Comparison of ENCODE assay signal across 1 fruit fly cellular context in the genomic region with DNA sequence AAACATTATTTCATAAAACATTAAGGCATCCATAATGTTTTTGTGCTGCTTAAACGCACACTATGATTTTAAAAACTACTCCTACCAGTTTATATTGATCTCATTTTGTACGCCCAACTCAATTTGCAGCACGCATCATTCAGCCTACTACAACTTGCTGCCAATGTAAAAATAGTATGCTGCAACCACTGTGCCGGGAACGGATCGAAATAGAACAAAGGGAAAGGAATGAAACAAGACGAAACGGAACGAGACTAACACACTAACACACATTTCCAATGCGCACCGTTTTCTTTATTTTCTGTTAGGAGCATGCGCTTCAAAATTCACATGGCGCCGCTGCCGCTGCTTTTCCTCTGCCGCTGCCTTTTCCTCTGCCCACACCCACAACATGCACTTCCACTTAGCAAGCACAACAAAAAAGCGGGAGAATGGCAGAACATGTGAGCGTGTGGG.
TF ChIP-seq lines count a peak whose summit lies in the region.

No protein-coding gene starts in this region.

TF ChIP-seq in whole organism, embryonic, 481 proteins besides CTCF, POLR2A, EP300 and RAD21 (continued from another document):
- no peak for TF ChIP-seq Hr39 (optimal IDR thresholded peaks at IDR 0.05; lab: Kevin White, UChicago)
- no peak for TF ChIP-seq Hmx (GFP tag; optimal IDR thresholded peaks at IDR 0.05; lab: Kevin White, UChicago)
- TF ChIP-seq Meics (GFP tag; optimal IDR thresholded peaks at IDR 0.05; lab: Kevin White, UChicago) = peak; percentile 41
- TF ChIP-seq ind (GFP tag; optimal IDR thresholded peaks at IDR 0.05; lab: Kevin White, UChicago) = peak; percentile 24
- TF ChIP-seq CG18476 (GFP tag; optimal IDR thresholded peaks at IDR 0.05; lab: Kevin White, UChicago) = peak; percentile 9
- TF ChIP-seq maf-S (GFP tag; optimal IDR thresholded peaks at IDR 0.05; lab: Kevin White, UChicago) = peak; percentile 38
- TF ChIP-seq CG12659 (GFP tag; optimal IDR thresholded peaks at IDR 0.05; lab: Kevin White, UChicago) = peak; percentile 34
- no peak for TF ChIP-seq zen2 (GFP tag; IDR thresholded peaks at IDR 0.05; lab: Robert Waterston, UW; ENCODE audit: partially characterized antibody)
- TF ChIP-seq Rx (GFP tag; IDR thresholded peaks at IDR 0.05; lab: Robert Waterston, UW) = peak; percentile 45; the same call in 1 of the 2 replicates
- no peak for TF ChIP-seq Lim3 (GFP tag; IDR thresholded peaks at IDR 0.05; lab: Robert Waterston, UW)
- TF ChIP-seq Adf1 (GFP tag; IDR thresholded peaks at IDR 0.05; lab: Robert Waterston, UW) = peak; percentile 88
- no peak for TF ChIP-seq CG7745 (tag; optimal IDR thresholded peaks at IDR 0.05; lab: Kevin White, UChicago)
- TF ChIP-seq fd64A (GFP tag; optimal IDR thresholded peaks at IDR 0.05; lab: Kevin White, UChicago) = no peak
- no peak for TF ChIP-seq B-H1 (GFP tag; IDR thresholded peaks at IDR 0.05; lab: Robert Waterston, UW)
- peak; percentile 1 for TF ChIP-seq CG12391 (tag; optimal IDR thresholded peaks at IDR 0.05; lab: Kevin White, UChicago)
- 0 out of 2 replicates have a peak, but pooled peaks have one; percentile 17 for TF ChIP-seq CG6272 (GFP tag; IDR thresholded peaks at IDR 0.05; lab: Robert Waterston, UW)
- peak; percentile 39 for TF ChIP-seq Antp (GFP tag; optimal IDR thresholded peaks at IDR 0.05; lab: Kevin White, UChicago)
- peak; percentile 33; the same call in 1 of the 2 replicates for TF ChIP-seq CG14441 (GFP tag; IDR thresholded peaks at IDR 0.05; lab: Robert Waterston, UW)
- no peak for TF ChIP-seq CG3838 (GFP tag; optimal IDR thresholded peaks at IDR 0.05; lab: Kevin White, UChicago)
- TF ChIP-seq Oli (tag; optimal IDR thresholded peaks at IDR 0.05; lab: Kevin White, UChicago) = peak; percentile 33
- TF ChIP-seq sens (GFP tag; lab: Kevin White, UChicago) = peak; percentile 33
- peak; percentile 7 for TF ChIP-seq CG4424 (GFP tag; optimal IDR thresholded peaks at IDR 0.05; lab: Kevin White, UChicago)
- peak; percentile 33 for TF ChIP-seq dmrt99B (tag; optimal IDR thresholded peaks at IDR 0.05; lab: Kevin White, UChicago)
- peak; percentile 16 for TF ChIP-seq NK7.1 (GFP tag; optimal IDR thresholded peaks at IDR 0.05; lab: Kevin White, UChicago)
- no peak for TF ChIP-seq dmrt11E (tag; optimal IDR thresholded peaks at IDR 0.05; lab: Kevin White, UChicago)
- TF ChIP-seq Oaz (GFP tag; IDR thresholded peaks at IDR 0.05; lab: Robert Waterston, UW) = no peak; the same call in 1 of the 2 replicates
- TF ChIP-seq HHEX (GFP tag; optimal IDR thresholded peaks at IDR 0.05; lab: Kevin White, UChicago) = peak; percentile 10
- no peak for TF ChIP-seq crp (GFP tag; optimal IDR thresholded peaks at IDR 0.05; lab: Kevin White, UChicago)
- TF ChIP-seq Nf-YB (GFP tag; optimal IDR thresholded peaks at IDR 0.05; lab: Kevin White, UChicago) = no peak
- no peak for TF ChIP-seq p53 (GFP tag; optimal IDR thresholded peaks at IDR 0.05; lab: Kevin White, UChicago)
- peak; percentile 61 for TF ChIP-seq CG9932 (GFP tag; IDR thresholded peaks at IDR 0.05; lab: Robert Waterston, UW)
- no peak for TF ChIP-seq inv (GFP tag; IDR thresholded peaks at IDR 0.05; lab: Robert Waterston, UW; ENCODE audit: partially characterized antibody)
- peak; percentile 43 for TF ChIP-seq Xbp1 (GFP tag; optimal IDR thresholded peaks at IDR 0.05; lab: Kevin White, UChicago)
- peak; percentile 30 for TF ChIP-seq NfI (GFP tag; optimal IDR thresholded peaks at IDR 0.05; lab: Kevin White, UChicago)
- TF ChIP-seq Max (GFP tag; optimal IDR thresholded peaks at IDR 0.05; lab: Kevin White, UChicago) = no peak
- no peak for TF ChIP-seq Trl (optimal IDR thresholded peaks at IDR 0.05; lab: Kevin White, UChicago)
- TF ChIP-seq Trl (GFP tag; optimal IDR thresholded peaks at IDR 0.05; lab: Kevin White, UChicago) = peak; percentile 2
- TF ChIP-seq unpg (GFP tag; optimal IDR thresholded peaks at IDR 0.05; lab: Kevin White, UChicago) = peak; percentile 7
- TF ChIP-seq ase (GFP tag; IDR thresholded peaks at IDR 0.05; lab: Robert Waterston, UW) = 0 out of 3 replicates have a peak, but pooled peaks have one; percentile 7
- no peak for TF ChIP-seq CG8290 (GFP tag; optimal IDR thresholded peaks at IDR 0.05; lab: Kevin White, UChicago)
- peak in 1 of 2 experiments; percentile 68 for TF ChIP-seq CG8290 (tag; optimal IDR thresholded peaks at IDR 0.05; lab: Kevin White, UChicago)
- TF ChIP-seq CG12219 (GFP tag; optimal IDR thresholded peaks at IDR 0.05; lab: Kevin White, UChicago) = no peak
- TF ChIP-seq prd (optimal IDR thresholded peaks at IDR 0.05; lab: Kevin White, UChicago) = no peak
- TF ChIP-seq prd (GFP tag; IDR thresholded peaks at IDR 0.05; lab: Robert Waterston, UW) = peak; percentile 48; the same call in 2 of the 3 replicates
- peak; percentile 18 for TF ChIP-seq Six4 (GFP tag; optimal IDR thresholded peaks at IDR 0.05; lab: Kevin White, UChicago)
- peak; percentile 6 for TF ChIP-seq CG13624 (GFP tag; optimal IDR thresholded peaks at IDR 0.05; lab: Kevin White, UChicago)
- TF ChIP-seq CG9727 (GFP tag; optimal IDR thresholded peaks at IDR 0.05; lab: Kevin White, UChicago) = no peak
- no peak for TF ChIP-seq nau (GFP tag; optimal IDR thresholded peaks at IDR 0.05; lab: Kevin White, UChicago)
- no peak for TF ChIP-seq Fer3 (tag; optimal IDR thresholded peaks at IDR 0.05; lab: Kevin White, UChicago)
- TF ChIP-seq Hr51 (GFP tag; optimal IDR thresholded peaks at IDR 0.05; lab: Kevin White, UChicago) = peak in 1 of 2 experiments; percentile 40
- no peak for TF ChIP-seq en (GFP tag; optimal IDR thresholded peaks at IDR 0.05; lab: Kevin White, UChicago)
- no peak for TF ChIP-seq bigmax (GFP tag; optimal IDR thresholded peaks at IDR 0.05; lab: Kevin White, UChicago)
- peak; percentile 16 for TF ChIP-seq Nf-YC (tag; optimal IDR thresholded peaks at IDR 0.05; lab: Kevin White, UChicago)
- TF ChIP-seq crol (GFP tag; IDR thresholded peaks at IDR 0.05; lab: Robert Waterston, UW) = peak; percentile 35; the same call in 1 of the 2 replicates
- TF ChIP-seq Abd-B (GFP tag; optimal IDR thresholded peaks at IDR 0.05; lab: Kevin White, UChicago) = peak; percentile 12
- no peak for TF ChIP-seq tap (tag; optimal IDR thresholded peaks at IDR 0.05; lab: Kevin White, UChicago)
- TF ChIP-seq CG2199 (GFP tag; IDR thresholded peaks at IDR 0.05; lab: Robert Waterston, UW) = no peak
- no peak for TF ChIP-seq btn (GFP tag; optimal IDR thresholded peaks at IDR 0.05; lab: Kevin White, UChicago)
- no peak for TF ChIP-seq run (tag; optimal IDR thresholded peaks at IDR 0.05; lab: Kevin White, UChicago)
- peak; percentile 44 to 54 for TF ChIP-seq dpn (GFP tag; optimal IDR thresholded peaks at IDR 0.05; lab: Kevin White, UChicago)
- TF ChIP-seq mam (GFP tag; optimal IDR thresholded peaks at IDR 0.05; lab: Kevin White, UChicago) = peak; percentile 36
- TF ChIP-seq pzg (GFP tag; optimal IDR thresholded peaks at IDR 0.05; lab: Kevin White, UChicago) = peak; percentile 1
- TF ChIP-seq Dp (GFP tag; optimal IDR thresholded peaks at IDR 0.05; lab: Kevin White, UChicago) = no peak
- TF ChIP-seq Sox100B (GFP tag; optimal IDR thresholded peaks at IDR 0.05; lab: Kevin White, UChicago) = no peak
TF ChIP-seq in whole organism, embryonic: peak in this region for 90.
